Worm (Caenorhabditis elegans) whole organism, early embryonic: ENCODE data around the gene T03F6.4.

Experiments
- B0310.2 ChIP-seq: sonication (generic microtip); optimal IDR thresholded peaks from 2 replicates; lab custom pipeline; 2016; ENCODE audit warnings: mild to moderate bottlenecking, missing genetic modification characterization, missing compliant biosample characterization
- F13C5.2 ChIP-seq: sonication (generic microtip); optimal IDR thresholded peaks from 2 replicates; lab custom pipeline; 2017; ENCODE audit warnings: mild to moderate bottlenecking, missing genetic modification characterization, inconsistent platforms, missing compliant biosample characterization
- aly-1 ChIP-seq: sonication (generic microtip); optimal IDR thresholded peaks from 2 replicates; lab custom pipeline; 2016; ENCODE audit warnings: missing genetic modification characterization, missing compliant biosample characterization
- ama-1 ChIP-seq: fragments of 150-350 bp; optimal IDR thresholded peaks from 2 replicates; lab custom pipeline; 2014
- ceh-13 ChIP-seq: fragments of 200-800 bp; sonication (Bioruptor generic); optimal IDR thresholded peaks from 2 replicates; lab custom pipeline; 2018; ENCODE audit warnings: mild to moderate bottlenecking, missing genetic modification characterization, missing compliant biosample characterization
- ets-7 ChIP-seq: sonication (generic microtip); optimal IDR thresholded peaks from 2 replicates; lab custom pipeline; 2016; ENCODE audit warnings: missing genotype, missing genetic modification characterization, missing compliant biosample characterization
- flt-1 ChIP-seq: fragments of 200-800 bp; sonication (Bioruptor generic); IDR thresholded peaks from 2 replicates; pipeline ENCODE4 v1.3.6; 2022; ENCODE audit warnings: missing genetic modification characterization, missing compliant biosample characterization
- hmbx-1 ChIP-seq: sonication (generic microtip); optimal IDR thresholded peaks from 2 replicates; lab custom pipeline; 2016; ENCODE audit warnings: mild to moderate bottlenecking, missing genetic modification characterization, missing compliant biosample characterization
- hnd-1 ChIP-seq: sonication (generic microtip); optimal IDR thresholded peaks from 2 replicates; lab custom pipeline; 2016; ENCODE audit warnings: missing genetic modification characterization, missing compliant biosample characterization
- pes-1 ChIP-seq: fragments of 200-800 bp; sonication (Bioruptor generic); IDR thresholded peaks from 2 replicates; pipeline ENCODE4 v1.3.6; 2022; ENCODE audit warnings: missing genetic modification reagents, missing genetic modification characterization, missing compliant biosample characterization
- tbx-11 ChIP-seq: fragments of 200-800 bp; sonication (Bioruptor generic); IDR thresholded peaks from 2 replicates; pipeline ENCODE4 v1.3.6; 2022; ENCODE audit warnings: missing genetic modification characterization, missing compliant biosample characterization
- tbx-37 ChIP-seq: fragments of 200-800 bp; sonication (Bioruptor generic); conservative IDR thresholded peaks from 2 replicates; pipeline ENCODE4 v1.3.6; 2022; ENCODE audit warnings: missing genetic modification reagents, missing genetic modification characterization, missing compliant biosample characterization

DNA sequence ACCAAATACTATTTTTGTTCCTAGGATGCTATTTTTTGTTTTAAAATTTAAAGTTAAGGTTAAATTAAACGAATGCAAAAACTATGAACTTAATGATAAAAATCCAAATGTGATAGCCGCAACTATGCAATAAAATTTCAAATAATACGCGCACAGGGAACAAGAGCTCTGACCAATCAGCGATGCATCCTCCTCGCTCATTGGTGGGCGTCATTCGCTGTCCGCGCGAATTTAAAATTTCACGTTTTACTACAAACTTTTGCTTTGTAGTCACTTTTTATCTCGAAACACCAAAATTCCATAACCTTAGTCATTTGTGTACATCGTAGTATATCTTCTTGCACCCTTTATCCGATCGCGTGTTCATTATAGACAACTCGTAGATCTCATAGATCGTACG lies 2.8 kb upstream of the T03F6.4 start:
- no peak for TF ChIP-seq pes-1 (GFP tag; lab: Robert Waterston, UW)
- TF ChIP-seq ceh-13: no peak
- TF ChIP-seq hmbx-1 (tag; lab: Kevin White, UChicago): no peak
- no peak for TF ChIP-seq ama-1 (lab: Kevin White, UChicago)
- TF ChIP-seq aly-1 (tag; lab: Kevin White, UChicago): no peak
- TF ChIP-seq F13C5.2 (tag; lab: Kevin White, UChicago): no peak
- TF ChIP-seq flt-1 (GFP tag; lab: Robert Waterston, UW): no peak
- no peak for TF ChIP-seq tbx-11 (GFP tag; lab: Robert Waterston, UW)
- no peak for TF ChIP-seq ets-7 (tag; lab: Kevin White, UChicago)
- no peak for TF ChIP-seq B0310.2 (tag; lab: Kevin White, UChicago)
- TF ChIP-seq hnd-1 (tag; lab: Kevin White, UChicago): no peak
- no peak for TF ChIP-seq tbx-37 (GFP tag; lab: Robert Waterston, UW)
